Fruit fly (Drosophila melanogaster) whole organism, pupa: ENCODE results near the gene CG15047.

Experiments used
- CG10348 ChIP-seq: fragments of 200-800 bp; sonication (Bioruptor generic); IDR thresholded peaks from 2 replicates; pipeline ENCODE4 v1.3.6; 2022; ENCODE audit warnings: missing biosample characterization, missing genetic modification characterization
- CG12605 ChIP-seq: fragments of 200-800 bp; sonication (Bioruptor generic); IDR thresholded peaks from 2 replicates; pipeline ENCODE4 v1.3.6; 2022; ENCODE audit warnings: missing biosample characterization, missing genetic modification characterization
- CG13204 ChIP-seq: fragments of 200-800 bp; sonication (Bioruptor generic); optimal IDR thresholded peaks from 2 replicates; lab custom pipeline; 2018; ENCODE audit warnings: missing biosample characterization, mild to moderate bottlenecking, missing genetic modification characterization, moderate library complexity
- CG14655 ChIP-seq: fragments of 200-800 bp; sonication (Bioruptor generic); optimal IDR thresholded peaks from 3 replicates; lab custom pipeline; 2017; ENCODE audit warnings: mild to moderate bottlenecking, missing biosample characterization, missing genetic modification reagents, missing genetic modification characterization
- CG15710 ChIP-seq: fragments of 200-800 bp; sonication (Bioruptor generic); optimal IDR thresholded peaks from 2 replicates; lab custom pipeline; 2018; ENCODE audit warnings: missing biosample characterization, mild to moderate bottlenecking, missing genetic modification characterization, moderate library complexity
- CG17806 ChIP-seq: fragments of 200-800 bp; sonication (Bioruptor generic); optimal IDR thresholded peaks from 2 replicates; lab custom pipeline; 2018; ENCODE audit warnings: missing biosample characterization, mild to moderate bottlenecking, missing genetic modification characterization, moderate library complexity
- CG32121 ChIP-seq: fragments of 200-800 bp; sonication (Bioruptor generic); IDR thresholded peaks from 2 replicates; pipeline ENCODE4 v1.3.6; 2022; ENCODE audit warnings: missing biosample characterization, missing genetic modification characterization
- CG34367 ChIP-seq: fragments of 200-800 bp; sonication (Bioruptor generic); optimal IDR thresholded peaks from 2 replicates; lab custom pipeline; 2018; ENCODE audit warnings: missing biosample characterization, mild to moderate bottlenecking, missing genetic modification characterization
- CG4496 ChIP-seq: fragments of 200-800 bp; sonication (Bioruptor generic); IDR thresholded peaks from 3 replicates; pipeline ENCODE4 v1.3.6; 2022; ENCODE audit warnings: missing biosample characterization, missing genetic modification characterization
- CG8159 ChIP-seq: fragments of 200-800 bp; sonication (Bioruptor generic); optimal IDR thresholded peaks from 3 replicates; lab custom pipeline; 2018; ENCODE audit warnings: missing biosample characterization, mild to moderate bottlenecking, missing genetic modification characterization, moderate library complexity
- CG8301 ChIP-seq: fragments of 200-800 bp; sonication (Bioruptor generic); optimal IDR thresholded peaks from 2 replicates; lab custom pipeline; 2018; ENCODE audit warnings: missing biosample characterization, mild to moderate bottlenecking, missing genetic modification characterization
- CG9948 ChIP-seq: fragments of 200-800 bp; sonication (Bioruptor generic); optimal IDR thresholded peaks from 2 replicates; lab custom pipeline; 2018; ENCODE audit warnings: missing biosample characterization, mild to moderate bottlenecking, missing genetic modification characterization, moderate library complexity
- D1 ChIP-seq: fragments of 200-800 bp; sonication (Bioruptor generic); optimal IDR thresholded peaks from 2 replicates; lab custom pipeline; 2018; ENCODE audit warnings: missing biosample characterization, mild to moderate bottlenecking, missing genetic modification characterization, moderate library complexity
- EcR ChIP-seq: fragments of 200-800 bp; sonication (Bioruptor generic); optimal IDR thresholded peaks from 3 replicates; lab custom pipeline; 2019; ENCODE audit warnings: missing biosample characterization, missing genetic modification characterization, mild to moderate bottlenecking, moderate library complexity, missing genetic modification reagents
- Ets98B ChIP-seq: fragments of 200-800 bp; sonication (Bioruptor generic); IDR thresholded peaks from 2 replicates; pipeline ENCODE4 v1.3.6; 2022; ENCODE audit warnings: missing biosample characterization, missing genetic modification characterization
- Pif1A ChIP-seq: fragments of 200-800 bp; sonication (Bioruptor generic); optimal IDR thresholded peaks from 3 replicates; lab custom pipeline; 2016; ENCODE audit warnings: missing biosample characterization, missing genetic modification characterization
- Pif1B ChIP-seq: fragments of 200-800 bp; sonication (Bioruptor generic); optimal IDR thresholded peaks from 3 replicates; lab custom pipeline; 2016; ENCODE audit warnings: missing biosample characterization, missing genetic modification characterization
- Snoo ChIP-seq: fragments of 200-800 bp; sonication (Bioruptor generic); optimal IDR thresholded peaks from 3 replicates; lab custom pipeline; 2017; ENCODE audit warnings: missing biosample characterization, mild to moderate bottlenecking, missing genetic modification characterization, inconsistent platforms
- fd96Ca ChIP-seq: fragments of 200-800 bp; sonication (Bioruptor generic); IDR thresholded peaks from 3 replicates; pipeline ENCODE4 v1.3.6; 2022; ENCODE audit warnings: missing biosample characterization, missing genetic modification characterization
- gl ChIP-seq: fragments of 200-800 bp; sonication (Bioruptor generic); optimal IDR thresholded peaks from 2 replicates; lab custom pipeline; 2018; ENCODE audit warnings: missing biosample characterization, mild to moderate bottlenecking, missing genetic modification characterization
- rn ChIP-seq: fragments of 200-800 bp; sonication (Bioruptor generic); IDR thresholded peaks from 2 replicates; pipeline ENCODE4 v1.3.6; 2022; ENCODE audit warnings: missing biosample characterization, missing genetic modification characterization

CG15047 gene

DNA sequence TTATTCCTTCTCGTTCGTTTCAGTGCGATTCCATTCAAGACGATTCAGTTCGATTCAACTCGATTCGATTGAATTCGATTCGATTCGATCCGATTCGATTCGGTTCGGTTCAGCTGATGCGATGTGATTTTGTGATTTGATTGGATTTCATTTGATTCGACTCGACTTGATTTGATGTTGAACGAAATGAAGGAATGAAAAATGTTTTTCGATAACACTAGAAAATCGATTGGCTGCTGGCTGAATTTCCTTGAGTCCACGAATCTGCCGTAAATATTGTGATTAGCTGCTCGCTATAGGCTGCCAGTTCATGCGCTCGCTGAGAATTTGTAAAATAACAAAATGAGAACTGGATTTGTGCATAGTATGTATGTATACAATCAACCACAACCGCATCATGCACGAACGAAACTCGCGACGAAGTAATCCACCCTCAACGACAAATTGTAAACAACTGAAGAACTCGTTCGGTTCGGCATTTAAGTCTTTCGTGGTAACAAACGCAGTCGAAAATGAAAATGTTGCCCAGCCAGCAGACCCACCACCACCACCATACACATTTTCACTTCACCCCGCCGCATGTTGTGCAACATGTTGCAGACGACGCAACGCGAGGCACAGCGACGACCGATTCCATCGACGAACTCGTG, 23.4 kb upstream of the CG15047 start, which contains the start of gene Wnt5:
Gene Wnt5, minus strand, starts transcription at position 458 of the 650 bp plus-strand sequence.
- TF ChIP-seq CG10348 (GFP tag; lab: Robert Waterston, UW) (no peak), Snoo (tag; lab: Kevin White, UChicago) (no peak), CG32121 (GFP tag; lab: Robert Waterston, UW) (no peak), Pif1B (GFP tag; lab: Kevin White, UChicago) (no peak), CG15710 (tag; lab: Kevin White, UChicago) (no peak), Ets98B (GFP tag; lab: Robert Waterston, UW) (peak; percentile 42; the same call in 1 of the 2 replicates), CG13204 (GFP tag; lab: Kevin White, UChicago) (no peak), Pif1A (no peak), CG9948 (no peak), CG12605 (GFP tag; lab: Robert Waterston, UW) (0 out of 2 replicates have a peak, but pooled peaks have one; percentile 10), CG4496 (GFP tag; lab: Robert Waterston, UW) (peak; percentile 59; the same call in 1 of the 3 replicates), gl (no peak), CG8159 (tag; lab: Kevin White, UChicago) (no peak), rn (GFP tag; lab: Robert Waterston, UW) (no peak), EcR (GFP tag; lab: Kevin White, UChicago) (peak; percentile 3), CG34367 (tag; lab: Kevin White, UChicago) (no peak), CG17806 (tag; lab: Kevin White, UChicago) (no peak), fd96Ca (no peak; the same call in 2 of the 3 replicates), CG8301 (tag; lab: Kevin White, UChicago) (no peak), CG14655 (GFP tag; lab: Kevin White, UChicago) (no peak), D1 (tag; lab: Kevin White, UChicago) (no peak)

DNA sequence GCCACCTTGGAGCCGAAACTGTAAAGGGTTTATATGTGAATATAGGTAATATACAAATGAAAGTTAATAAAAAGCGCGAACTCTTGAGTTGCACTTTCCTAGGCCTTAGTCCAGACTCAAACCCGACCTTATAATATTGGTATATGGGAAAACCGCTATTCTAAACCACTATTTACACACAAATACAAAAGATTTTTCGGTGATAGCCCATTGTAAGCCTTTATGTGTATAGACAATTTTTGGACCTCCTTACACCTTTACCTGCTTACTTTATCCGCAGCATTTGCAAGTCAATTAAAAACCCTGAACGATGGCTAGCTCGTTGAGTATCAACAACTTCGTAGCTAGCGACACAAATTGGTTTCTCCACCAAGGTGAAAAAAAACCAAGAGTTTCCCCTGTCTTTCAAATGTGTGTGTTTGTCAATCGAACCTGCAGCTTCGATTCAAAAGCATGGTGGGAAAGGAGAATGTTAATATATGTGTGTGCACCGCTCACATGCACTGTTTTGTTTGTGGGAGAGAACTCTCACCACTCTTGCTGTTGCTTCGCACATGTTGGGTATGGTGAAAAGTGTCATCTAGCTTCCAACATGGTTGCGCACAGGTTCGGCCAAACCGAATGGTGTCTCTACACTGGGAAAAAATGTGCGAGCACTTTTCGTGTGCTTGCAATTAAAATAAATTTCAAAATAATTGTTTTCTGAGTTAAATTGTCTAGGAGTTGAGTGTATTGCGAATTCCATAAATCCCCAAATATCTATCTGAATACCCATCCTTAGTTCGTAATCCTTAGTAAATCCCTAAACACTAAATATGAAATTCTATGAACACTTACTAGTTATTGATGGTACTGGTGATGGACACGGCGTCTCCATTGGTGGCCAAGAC, 21.6 kb upstream of the CG15047 start:
- TF ChIP-seq CG4496 (GFP tag; lab: Robert Waterston, UW), result peak; percentile 92
- TF ChIP-seq CG15710 (tag; lab: Kevin White, UChicago), result peak; percentile 38
- TF ChIP-seq CG9948, result peak; percentile 57
- peak; percentile 67 for TF ChIP-seq CG34367 (tag; lab: Kevin White, UChicago)
- TF ChIP-seq Ets98B (GFP tag; lab: Robert Waterston, UW), result peak; percentile 86
- peak; percentile 77 for TF ChIP-seq Pif1A
- no peak for TF ChIP-seq CG14655 (GFP tag; lab: Kevin White, UChicago)
- peak; percentile 85 for TF ChIP-seq CG12605 (GFP tag; lab: Robert Waterston, UW)
- peak; percentile 70; the same call in 1 of the 2 replicates for TF ChIP-seq rn (GFP tag; lab: Robert Waterston, UW)
- TF ChIP-seq CG17806 (tag; lab: Kevin White, UChicago), result peak; percentile 65
- TF ChIP-seq CG8159 (tag; lab: Kevin White, UChicago), result peak; percentile 57
- TF ChIP-seq CG10348 (GFP tag; lab: Robert Waterston, UW), result no peak
- TF ChIP-seq CG32121 (GFP tag; lab: Robert Waterston, UW), result peak; percentile 82
- peak; percentile 69 for TF ChIP-seq CG8301 (tag; lab: Kevin White, UChicago)
- TF ChIP-seq CG13204 (GFP tag; lab: Kevin White, UChicago), result no peak
- TF ChIP-seq D1 (tag; lab: Kevin White, UChicago), result peak; percentile 17
- peak; percentile 71 for TF ChIP-seq Pif1B (GFP tag; lab: Kevin White, UChicago)
- peak; percentile 49 for TF ChIP-seq Snoo (tag; lab: Kevin White, UChicago)
- peak; percentile 30 for TF ChIP-seq gl
- peak; percentile 3 for TF ChIP-seq EcR (GFP tag; lab: Kevin White, UChicago)
- TF ChIP-seq fd96Ca, result peak; percentile 83

DNA sequence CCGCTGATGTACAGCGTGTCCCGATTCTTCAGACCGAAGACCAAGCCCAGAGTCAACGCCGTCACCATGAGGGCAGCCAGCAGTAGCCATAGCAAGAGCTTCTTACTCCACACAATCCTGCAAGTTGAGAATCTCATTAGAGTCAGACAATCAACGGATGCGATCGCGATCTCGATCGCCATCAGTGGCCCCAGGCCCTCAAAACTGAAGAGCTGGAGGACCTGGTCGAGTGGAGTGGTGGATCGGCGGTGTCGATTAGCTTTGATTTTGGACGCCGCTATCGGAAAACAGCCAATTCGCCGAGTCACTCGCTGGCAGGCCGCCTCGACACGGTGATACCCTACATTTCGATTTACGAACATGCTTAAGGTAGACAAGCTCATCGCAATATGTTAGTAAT, 19.9 kb upstream of the CG15047 start:
- TF ChIP-seq CG32121 (GFP tag; lab: Robert Waterston, UW) (no peak), CG8301 (tag; lab: Kevin White, UChicago) (no peak), CG17806 (tag; lab: Kevin White, UChicago) (no peak), rn (GFP tag; lab: Robert Waterston, UW) (no peak), CG4496 (GFP tag; lab: Robert Waterston, UW) (no peak), fd96Ca (no peak), D1 (tag; lab: Kevin White, UChicago) (no peak), CG13204 (GFP tag; lab: Kevin White, UChicago) (no peak), Ets98B (GFP tag; lab: Robert Waterston, UW) (no peak), CG15710 (tag; lab: Kevin White, UChicago) (no peak), CG12605 (GFP tag; lab: Robert Waterston, UW) (no peak)

DNA sequence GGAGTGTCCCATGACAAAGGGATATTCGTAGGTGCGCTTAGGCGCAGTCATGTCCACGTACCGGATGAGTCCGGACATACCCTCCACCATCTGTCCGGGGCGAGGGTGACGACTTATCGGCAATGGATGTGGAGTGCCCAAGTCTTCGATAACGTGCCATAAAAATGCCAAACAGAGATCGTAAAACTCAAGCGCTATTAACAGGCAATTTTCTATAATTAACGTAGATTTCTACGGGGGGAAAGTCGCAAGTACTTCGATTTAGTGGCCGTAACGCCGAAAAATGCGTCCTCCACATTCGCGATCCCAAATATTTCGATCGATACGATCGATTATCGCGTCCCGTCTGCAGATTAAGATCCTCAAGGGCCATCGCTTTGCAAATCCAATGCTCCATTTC, 19.1 kb upstream of the CG15047 start:
- no peak for TF ChIP-seq CG8159 (tag; lab: Kevin White, UChicago)
- TF ChIP-seq CG34367 (tag; lab: Kevin White, UChicago), result no peak
- TF ChIP-seq CG32121 (GFP tag; lab: Robert Waterston, UW), result no peak
- no peak for TF ChIP-seq D1 (tag; lab: Kevin White, UChicago)
- no peak for TF ChIP-seq CG8301 (tag; lab: Kevin White, UChicago)
- no peak for TF ChIP-seq gl
- no peak for TF ChIP-seq CG15710 (tag; lab: Kevin White, UChicago)
- TF ChIP-seq Snoo (tag; lab: Kevin White, UChicago), result no peak
- TF ChIP-seq, all 21 proteins: peak for 0
